Worm (Caenorhabditis elegans): ENCODE results near the gene cpg-20.
A peak's percentile ranks its signal among the peaks of the same experiment; 100 is the strongest.

Gene cpg-20

ce11 chrIV:6076128-6076527 lies at the start of gene cpg-20:
Gene cpg-20 (minus strand): TSS chrIV:6076228.
- no peak for TF ChIP-seq lir-3 (tag; optimal IDR thresholded peaks at IDR 0.05)
- no peak for TF ChIP-seq unc-62 (GFP tag; optimal IDR thresholded peaks at IDR 0.05 in 1 of 2)
- TF ChIP-seq unc-62 (tag; optimal IDR thresholded peaks at IDR 0.05): no peak

- TF ChIP-seq T26A8.4 (GFP tag; IDR thresholded peaks at IDR 0.05) (peak; percentile 40; the same call in 1 of the 2 replicates), nhr-111 (GFP tag; optimal IDR thresholded peaks at IDR 0.05) (no peak), daf-8 (GFP tag; IDR thresholded peaks at IDR 0.05) (no peak), daf-12 (tag; optimal IDR thresholded peaks at IDR 0.05) (no peak), zfp-3 (GFP tag; conservative IDR thresholded peaks at IDR 0.05) (0 out of 2 replicates have a peak, but pooled peaks have one; percentile 27), ZK546.5 (tag; optimal IDR thresholded peaks at IDR 0.05) (no peak), hmg-1.1 (GFP tag; IDR thresholded peaks at IDR 0.05) (no peak), mep-1 (tag; optimal IDR thresholded peaks at IDR 0.05) (peak; percentile 68), T20F7.1 (GFP tag; optimal IDR thresholded peaks at IDR 0.05) (no peak), Y5F2A.4 (GFP tag; optimal IDR thresholded peaks at IDR 0.05) (no peak), nhr-28 (tag; optimal IDR thresholded peaks at IDR 0.05) (no peak), dmd-6 (GFP tag; IDR thresholded peaks at IDR 0.05) (no peak), madf-5 (GFP tag; IDR thresholded peaks at IDR 0.05) (0 out of 4 replicates have a peak, but pooled peaks have one; percentile 50 to 53), lin-1 (GFP tag; IDR thresholded peaks at IDR 0.05) (no peak), arid-1 (GFP tag; conservative IDR thresholded peaks at IDR 0.05) (peak; percentile 78), lin-13 (GFP tag; optimal IDR thresholded peaks at IDR 0.05) (peak; percentile 88), nhr-76 (tag; optimal IDR thresholded peaks at IDR 0.05) (no peak), zfp-2 (tag; optimal IDR thresholded peaks at IDR 0.05) (no peak), pqm-1 (tag; optimal IDR thresholded peaks at IDR 0.05) (no peak), F49E8.2 (tag; optimal IDR thresholded peaks at IDR 0.05; ENCODE audit: borderline replicate concordance) (peak; percentile 98), madf-9 (GFP tag; conservative IDR thresholded peaks at IDR 0.05) (no peak), ces-1 (GFP tag; optimal IDR thresholded peaks at IDR 0.05) (no peak), nhr-77 (tag; optimal IDR thresholded peaks at IDR 0.05) (no peak), R02D3.7 (tag; optimal IDR thresholded peaks at IDR 0.05) (no peak), spr-3 (GFP tag; optimal IDR thresholded peaks at IDR 0.05) (peak; percentile 30), nhr-6 (tag; optimal IDR thresholded peaks at IDR 0.05) (peak; percentile 58), daf-19 (GFP tag; conservative IDR thresholded peaks at IDR 0.05) (peak; percentile 47; the same call in 1 of the 2 replicates), nhr-102 (tag; optimal IDR thresholded peaks at IDR 0.05) (peak; percentile 67), duxl-1 (tag; optimal IDR thresholded peaks at IDR 0.05; ENCODE audit: poor library complexity) (peak; percentile 51), F44E2.7 (GFP tag; IDR thresholded peaks at IDR 0.05) (no peak), aly-2 (tag; optimal IDR thresholded peaks at IDR 0.05) (no peak), hlh-30 (tag; optimal IDR thresholded peaks at IDR 0.05; ENCODE audit: insufficient read depth) (no peak), sdz-12 (GFP tag; optimal IDR thresholded peaks at IDR 0.05) (no peak), nhr-25 (tag; optimal IDR thresholded peaks at IDR 0.05; ENCODE audit: borderline replicate concordance, insufficient read depth) (no peak), lin-38 (GFP tag; IDR thresholded peaks at IDR 0.05) (peak; percentile 81), nhr-11 (tag; optimal IDR thresholded peaks at IDR 0.05) (no peak), pha-4 (GFP tag; IDR thresholded peaks at IDR 0.05) (peak; percentile 55; the same call in 1 of the 2 replicates), pha-4 (tag; optimal IDR thresholded peaks at IDR 0.05) (no peak), nhr-42 (GFP tag; IDR thresholded peaks at IDR 0.05) (no peak), F26F4.8 (GFP tag; conservative IDR thresholded peaks at IDR 0.05) (no peak), ctbp-1 (GFP tag; IDR thresholded peaks at IDR 0.05) (no peak), attf-4 (tag; optimal IDR thresholded peaks at IDR 0.05) (no peak), saeg-2 (GFP tag; IDR thresholded peaks at IDR 0.05) (0 out of 2 replicates have a peak, but pooled peaks have one; percentile 24), tag-97 (GFP tag; IDR thresholded peaks at IDR 0.05) (no peak), daf-16 (GFP tag; optimal IDR thresholded peaks at IDR 0.05) (peak in 1 of 2 experiments; percentile 52), daf-16 (tag; optimal IDR thresholded peaks at IDR 0.05) (peak; percentile 22), ceh-20 (GFP tag; IDR thresholded peaks at IDR 0.05) (no peak)
These were observed 41.8 kb upstream of the cpg-20 start, which contains the start of gene zen-4 for ce11 chrIV:6117741-6118265. Gene zen-4 (plus strand): TSS chrIV:6118215.
